Worm (Caenorhabditis elegans): ENCODE results near the gene gld-3.

DNA sequence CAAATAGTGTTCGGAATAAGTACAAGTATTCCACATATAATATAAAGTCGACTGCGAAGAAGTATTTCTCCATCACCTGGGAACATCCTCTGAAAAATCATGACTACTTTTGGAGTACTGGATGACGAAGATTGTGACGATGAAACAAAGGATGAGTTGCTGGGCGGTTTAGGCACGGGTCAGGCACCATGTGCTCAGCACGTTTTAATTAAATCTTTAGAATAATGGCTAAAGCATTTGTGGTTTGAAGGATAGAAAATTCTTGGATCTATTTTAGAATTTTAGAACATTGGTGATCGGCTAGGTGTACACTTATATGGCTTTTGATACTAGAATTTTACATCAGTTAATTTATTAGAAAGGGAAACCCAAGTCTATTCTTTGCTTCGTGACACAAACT lies 54.7 kb downstream of the gld-3 start, which contains the start of gene C27H5.6:
- TF ChIP-seq elt-3 (tag; optimal IDR thresholded peaks at IDR 0.05) = no peak
- TF ChIP-seq skn-1 (tag; optimal IDR thresholded peaks at IDR 0.05) = no peak
- TF ChIP-seq snpc-4 (tag; optimal IDR thresholded peaks at IDR 0.05) = no peak
- no peak for TF ChIP-seq nhr-28 (tag; optimal IDR thresholded peaks at IDR 0.05)

Data from whole organism, L3 larva.